Worm (Caenorhabditis elegans) whole organism, early embryonic: ENCODE results near the gene spl-2.

Source experiments
- B0310.2 ChIP-seq: sonication (generic microtip); optimal IDR thresholded peaks from 2 replicates; lab custom pipeline; 2016; ENCODE audit warnings: mild to moderate bottlenecking, missing genetic modification characterization, missing compliant biosample characterization
- F13C5.2 ChIP-seq: sonication (generic microtip); optimal IDR thresholded peaks from 2 replicates; lab custom pipeline; 2017; ENCODE audit warnings: mild to moderate bottlenecking, missing genetic modification characterization, inconsistent platforms, missing compliant biosample characterization
- aly-1 ChIP-seq: sonication (generic microtip); optimal IDR thresholded peaks from 2 replicates; lab custom pipeline; 2016; ENCODE audit warnings: missing genetic modification characterization, missing compliant biosample characterization
- ama-1 ChIP-seq: fragments of 150-350 bp; optimal IDR thresholded peaks from 2 replicates; lab custom pipeline; 2014
- ceh-13 ChIP-seq: fragments of 200-800 bp; sonication (Bioruptor generic); optimal IDR thresholded peaks from 2 replicates; lab custom pipeline; 2018; ENCODE audit warnings: mild to moderate bottlenecking, missing genetic modification characterization, missing compliant biosample characterization
- ceh-36 ChIP-seq: sonication (generic microtip); optimal IDR thresholded peaks from 2 replicates; lab custom pipeline; 2016; ENCODE audit warnings: missing genetic modification characterization, inconsistent platforms, missing compliant biosample characterization
- ets-7 ChIP-seq: sonication (generic microtip); optimal IDR thresholded peaks from 2 replicates; lab custom pipeline; 2016; ENCODE audit warnings: missing genotype, missing genetic modification characterization, missing compliant biosample characterization
- flt-1 ChIP-seq: fragments of 200-800 bp; sonication (Bioruptor generic); IDR thresholded peaks from 2 replicates; pipeline ENCODE4 v1.3.6; 2022; ENCODE audit warnings: missing genetic modification characterization, missing compliant biosample characterization
- hmbx-1 ChIP-seq: sonication (generic microtip); optimal IDR thresholded peaks from 2 replicates; lab custom pipeline; 2016; ENCODE audit warnings: mild to moderate bottlenecking, missing genetic modification characterization, missing compliant biosample characterization
- hmg-4 ChIP-seq: fragments of 200-800 bp; sonication (Bioruptor generic); optimal IDR thresholded peaks from 2 replicates; lab custom pipeline; 2018; ENCODE audit warnings: mild to moderate bottlenecking, missing genetic modification characterization, missing compliant biosample characterization
- hnd-1 ChIP-seq: sonication (generic microtip); optimal IDR thresholded peaks from 2 replicates; lab custom pipeline; 2016; ENCODE audit warnings: missing genetic modification characterization, missing compliant biosample characterization
- pes-1 ChIP-seq: fragments of 200-800 bp; sonication (Bioruptor generic); IDR thresholded peaks from 2 replicates; pipeline ENCODE4 v1.3.6; 2022; ENCODE audit warnings: missing genetic modification reagents, missing genetic modification characterization, missing compliant biosample characterization
- scrt-1 ChIP-seq: fragments of 200-800 bp; sonication (Bioruptor generic); IDR thresholded peaks from 2 replicates; pipeline ENCODE4 v1.3.6; 2022; ENCODE audit warnings: missing genetic modification characterization, missing compliant biosample characterization
- sea-1 ChIP-seq: fragments of 200-800 bp; sonication (Bioruptor generic); conservative IDR thresholded peaks from 2 replicates; pipeline ENCODE4 v1.3.6; 2022; ENCODE audit warnings: missing genetic modification characterization, missing compliant biosample characterization
- tbx-11 ChIP-seq: fragments of 200-800 bp; sonication (Bioruptor generic); IDR thresholded peaks from 2 replicates; pipeline ENCODE4 v1.3.6; 2022; ENCODE audit warnings: missing genetic modification characterization, missing compliant biosample characterization
- tbx-37 ChIP-seq: fragments of 200-800 bp; sonication (Bioruptor generic); conservative IDR thresholded peaks from 2 replicates; pipeline ENCODE4 v1.3.6; 2022; ENCODE audit warnings: missing genetic modification reagents, missing genetic modification characterization, missing compliant biosample characterization
- tra-4 ChIP-seq: sonication (generic microtip); optimal IDR thresholded peaks from 2 replicates; lab custom pipeline; 2017; ENCODE audit warnings: missing genetic modification characterization, missing compliant biosample characterization

spl-2 gene

DNA sequence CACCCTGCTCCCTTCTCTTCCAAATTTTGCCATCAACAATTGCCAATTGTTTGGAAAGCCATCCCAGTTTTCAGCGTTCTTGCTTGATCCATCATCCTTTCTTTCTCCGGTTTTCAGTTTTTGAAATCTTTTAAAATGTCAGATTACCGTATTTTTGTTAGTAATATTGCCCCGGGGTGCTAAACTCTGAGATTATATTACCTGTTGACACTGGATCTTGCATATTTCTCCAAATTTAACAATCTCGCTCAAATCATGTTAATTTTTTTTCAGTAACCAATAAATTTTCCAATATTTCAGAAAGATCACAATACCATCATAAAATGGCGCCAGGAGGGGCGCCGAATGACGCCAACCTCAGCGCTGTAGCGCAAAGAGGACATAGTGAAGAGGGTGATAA is 34.2 kb downstream of the spl-2 start, which contains the start of gene F21C10.7:
Gene F21C10.7, plus strand, starts transcription at position 301 of the 400 bp plus-strand sequence.
- no peak for TF ChIP-seq pes-1 (GFP tag; lab: Robert Waterston, UW)
- TF ChIP-seq aly-1 (tag; lab: Kevin White, UChicago), result no peak
- TF ChIP-seq scrt-1 (GFP tag; lab: Robert Waterston, UW), result no peak

DNA sequence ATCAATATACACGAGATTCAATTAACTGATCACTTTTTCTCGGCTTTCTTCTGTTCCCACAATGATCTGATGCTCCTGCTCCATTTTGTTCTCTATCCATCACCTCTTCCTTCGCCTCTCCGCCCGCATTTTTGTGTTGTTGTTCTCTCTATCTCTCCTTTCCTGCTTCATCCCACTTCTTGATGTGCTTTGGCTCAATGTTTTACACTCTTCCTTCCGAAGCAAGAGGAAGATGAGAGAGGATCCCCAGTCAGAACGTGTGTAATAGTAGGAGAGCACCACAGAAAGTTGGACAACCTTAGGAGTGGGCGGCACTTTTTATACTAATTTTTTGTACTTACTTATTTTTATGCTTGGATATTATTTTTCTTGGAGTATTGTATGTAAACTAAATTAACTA is 34.7 kb downstream of the spl-2 start:
- no peak for TF ChIP-seq ceh-13
- TF ChIP-seq hmg-4, result no peak
- no peak for TF ChIP-seq flt-1
- no peak for TF ChIP-seq tra-4 (tag; lab: Kevin White, UChicago)
- TF ChIP-seq tbx-37 (GFP tag; lab: Robert Waterston, UW), result no peak
- TF ChIP-seq hnd-1 (tag; lab: Kevin White, UChicago), result no peak
- TF ChIP-seq ceh-36 (tag; lab: Kevin White, UChicago), result no peak
- no peak for TF ChIP-seq aly-1 (tag; lab: Kevin White, UChicago)
- TF ChIP-seq hmbx-1, result no peak
- TF ChIP-seq tbx-11 (GFP tag; lab: Robert Waterston, UW), result no peak
- no peak for TF ChIP-seq B0310.2 (tag; lab: Kevin White, UChicago)
- no peak for TF ChIP-seq sea-1
- no peak for TF ChIP-seq pes-1 (GFP tag; lab: Robert Waterston, UW)

DNA sequence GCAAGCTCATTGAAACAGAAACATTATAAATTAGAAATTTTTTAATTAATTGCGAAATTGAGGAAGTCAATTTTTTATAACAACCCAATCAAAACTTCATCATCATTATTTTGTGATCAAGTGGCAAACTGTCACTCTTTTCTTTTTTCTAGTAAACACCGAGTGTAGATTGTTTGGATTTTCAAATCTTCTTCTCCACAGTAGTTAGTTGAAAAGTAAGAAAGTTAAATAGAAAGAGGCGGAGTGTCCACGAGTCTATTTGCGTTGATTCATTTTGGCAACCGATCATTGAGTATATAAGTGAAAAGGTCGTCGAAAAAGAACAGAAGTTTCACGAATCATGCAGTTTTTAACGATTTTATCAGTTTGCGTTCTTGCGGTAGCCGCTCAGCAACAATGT is 37.4 kb downstream of the spl-2 start, which contains the start of gene pqn-31:
Gene pqn-31, plus strand, starts transcription at position 301 of the 400 bp plus-strand sequence.
- no peak for TF ChIP-seq sea-1
- no peak for TF ChIP-seq tbx-11 (GFP tag; lab: Robert Waterston, UW)
- no peak for TF ChIP-seq tra-4 (tag; lab: Kevin White, UChicago)
- no peak for TF ChIP-seq ets-7 (tag; lab: Kevin White, UChicago)
- TF ChIP-seq hmg-4, result no peak
- TF ChIP-seq flt-1, result no peak
- no peak for TF ChIP-seq pes-1 (GFP tag; lab: Robert Waterston, UW)
- no peak for TF ChIP-seq ceh-13
- TF ChIP-seq hnd-1 (tag; lab: Kevin White, UChicago), result no peak
- no peak for TF ChIP-seq hmbx-1
- TF ChIP-seq aly-1 (tag; lab: Kevin White, UChicago), result no peak
- TF ChIP-seq F13C5.2 (tag; lab: Kevin White, UChicago), result no peak

DNA sequence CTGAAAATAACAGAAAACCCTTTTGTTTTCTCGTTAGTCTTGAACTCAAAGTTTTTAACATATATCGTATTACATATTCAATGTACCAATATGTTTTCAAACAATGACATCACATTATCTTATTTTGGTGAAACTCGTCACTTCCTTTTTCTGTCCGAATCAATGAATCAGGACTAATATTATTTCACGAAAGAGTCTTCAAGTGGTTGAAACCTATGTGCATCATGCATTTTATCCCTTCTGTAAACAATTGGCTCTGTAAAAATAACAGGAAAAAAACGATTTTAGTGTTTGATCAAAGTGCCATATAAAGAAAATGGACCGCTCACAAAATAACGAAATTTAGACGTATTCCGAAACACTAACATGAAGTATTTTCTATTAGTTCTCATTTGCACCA is 38.5 kb downstream of the spl-2 start, which contains the start of gene F21C10.18:
Gene F21C10.18, plus strand, starts transcription at position 301 of the 400 bp plus-strand sequence.
- TF ChIP-seq aly-1 (tag; lab: Kevin White, UChicago), result no peak
- no peak for TF ChIP-seq scrt-1 (GFP tag; lab: Robert Waterston, UW)
- no peak for TF ChIP-seq pes-1 (GFP tag; lab: Robert Waterston, UW)
- TF ChIP-seq flt-1, result no peak
- no peak for TF ChIP-seq B0310.2 (tag; lab: Kevin White, UChicago)
- no peak for TF ChIP-seq sea-1
- TF ChIP-seq hmbx-1, result no peak
- TF ChIP-seq tbx-37 (GFP tag; lab: Robert Waterston, UW), result no peak
- TF ChIP-seq tbx-11 (GFP tag; lab: Robert Waterston, UW), result no peak
- TF ChIP-seq hnd-1 (tag; lab: Kevin White, UChicago), result no peak
- TF ChIP-seq ceh-36 (tag; lab: Kevin White, UChicago), result no peak

DNA sequence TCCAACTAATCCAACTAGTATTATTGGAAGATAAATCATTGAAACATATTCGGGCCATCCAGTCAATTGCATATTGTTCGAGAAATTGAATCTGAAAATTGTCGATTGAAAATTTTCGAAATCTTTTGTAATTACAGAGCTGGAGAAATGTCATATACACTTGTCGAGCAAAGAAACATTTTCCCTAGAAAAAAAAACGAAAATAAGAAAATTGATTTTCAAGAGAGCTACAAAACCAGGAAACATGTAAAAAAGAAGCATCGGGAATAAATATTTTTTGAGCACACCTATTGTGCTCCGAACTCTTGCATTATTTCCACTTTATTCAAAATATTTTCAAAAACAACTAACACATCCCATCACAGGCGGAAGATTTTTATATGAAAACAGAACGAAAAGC is 45.6 kb downstream of the spl-2 start, which contains the start of gene frpr-6:
Gene frpr-6, minus strand, starts transcription at position 101 of the 400 bp plus-strand sequence.
- TF ChIP-seq hnd-1 (tag; lab: Kevin White, UChicago) (no peak), tbx-11 (GFP tag; lab: Robert Waterston, UW) (no peak), sea-1 (no peak), ets-7 (tag; lab: Kevin White, UChicago) (no peak), ceh-13 (no peak), ama-1 (lab: Kevin White, UChicago) (no peak), hmg-4 (no peak), ceh-36 (tag; lab: Kevin White, UChicago) (no peak), tra-4 (tag; lab: Kevin White, UChicago) (no peak), pes-1 (GFP tag; lab: Robert Waterston, UW) (no peak), hmbx-1 (no peak), tbx-37 (GFP tag; lab: Robert Waterston, UW) (no peak), aly-1 (tag; lab: Kevin White, UChicago) (no peak)

DNA sequence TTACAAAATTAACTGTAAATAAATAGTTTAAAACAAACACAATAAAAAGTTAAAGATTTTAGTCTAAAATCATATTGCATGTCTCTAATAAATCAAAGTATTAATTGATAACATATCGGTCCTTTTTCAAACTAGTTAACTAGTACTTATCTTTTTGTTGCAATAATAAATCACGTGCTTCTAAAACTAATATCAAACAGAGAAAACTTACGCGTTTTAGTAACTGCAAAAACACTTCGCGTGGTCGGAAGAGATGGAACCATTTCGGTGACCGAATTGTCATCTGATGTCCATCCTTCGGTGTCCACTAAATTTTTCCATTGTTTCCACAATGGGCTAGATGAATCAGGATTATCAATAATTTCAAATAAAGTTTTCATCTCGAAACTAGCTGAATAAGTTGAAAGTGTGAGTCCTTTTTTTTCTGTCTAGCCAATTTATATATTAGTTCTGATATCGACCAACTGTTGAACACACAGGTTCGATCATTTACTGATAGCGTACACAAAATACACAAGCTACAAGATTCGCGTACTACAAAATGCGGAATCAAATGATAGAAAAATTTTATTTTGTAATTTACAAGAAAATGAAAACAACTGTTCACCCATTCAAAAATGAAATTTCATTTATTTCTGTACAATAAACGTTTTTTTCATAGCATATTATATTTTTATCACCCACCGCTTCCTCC is 48.3 kb downstream of the spl-2 start, which contains the start of gene F21C10.9:
Gene F21C10.9, minus strand, starts transcription at position 417 of the 694 bp plus-strand sequence.
- TF ChIP-seq tbx-37 (GFP tag; lab: Robert Waterston, UW), result no peak
- TF ChIP-seq ceh-36 (tag; lab: Kevin White, UChicago), result no peak
- no peak for TF ChIP-seq ets-7 (tag; lab: Kevin White, UChicago)
- no peak for TF ChIP-seq pes-1 (GFP tag; lab: Robert Waterston, UW)
- no peak for TF ChIP-seq B0310.2 (tag; lab: Kevin White, UChicago)
- TF ChIP-seq tbx-11 (GFP tag; lab: Robert Waterston, UW), result no peak
- TF ChIP-seq hmbx-1, result no peak
- no peak for TF ChIP-seq aly-1 (tag; lab: Kevin White, UChicago)

DNA sequence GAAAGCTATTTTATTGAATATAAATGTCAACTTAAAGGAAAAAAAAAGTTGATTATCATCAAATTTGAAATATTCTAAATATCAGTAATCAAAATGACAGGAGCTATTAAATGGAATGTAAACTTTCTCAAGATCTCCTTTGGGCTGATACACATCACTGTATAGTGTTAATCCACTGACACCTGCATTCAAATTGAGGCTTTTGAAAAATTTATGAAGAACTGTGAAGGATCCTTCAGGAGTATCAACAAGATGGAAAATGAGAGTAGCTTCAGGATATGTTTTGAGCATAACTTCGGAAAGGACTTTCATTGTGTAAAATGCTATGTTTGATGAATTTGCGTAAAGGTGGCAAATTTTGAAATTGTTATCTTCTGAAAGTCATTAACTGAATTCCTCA is 49.5 kb downstream of the spl-2 start:
- no peak for TF ChIP-seq tbx-11 (GFP tag; lab: Robert Waterston, UW)
- TF ChIP-seq sea-1, result no peak
- no peak for TF ChIP-seq scrt-1 (GFP tag; lab: Robert Waterston, UW)
- TF ChIP-seq pes-1 (GFP tag; lab: Robert Waterston, UW), result no peak
- TF ChIP-seq hmbx-1, result no peak
- no peak for TF ChIP-seq ceh-13
- no peak for TF ChIP-seq tbx-37 (GFP tag; lab: Robert Waterston, UW)
- TF ChIP-seq ama-1 (lab: Kevin White, UChicago), result no peak
- no peak for TF ChIP-seq F13C5.2 (tag; lab: Kevin White, UChicago)
- TF ChIP-seq flt-1, result no peak
- no peak for TF ChIP-seq tra-4 (tag; lab: Kevin White, UChicago)
- no peak for TF ChIP-seq hmg-4
- TF ChIP-seq aly-1 (tag; lab: Kevin White, UChicago), result no peak
- TF ChIP-seq ets-7 (tag; lab: Kevin White, UChicago), result no peak
- TF ChIP-seq hnd-1 (tag; lab: Kevin White, UChicago), result no peak
- no peak for TF ChIP-seq B0310.2 (tag; lab: Kevin White, UChicago)
- no peak for TF ChIP-seq ceh-36 (tag; lab: Kevin White, UChicago)
